Fruit fly (Drosophila melanogaster) whole organism, prepupa: ENCODE results near the gene CG11322.

Experiments used
- CG10669 ChIP-seq: fragments of 200-800 bp; sonication (Bioruptor generic); optimal IDR thresholded peaks from 3 replicates; lab custom pipeline; 2018; ENCODE audit warnings: missing biosample characterization, mild to moderate bottlenecking, missing genetic modification characterization, moderate library complexity
- CG11294 ChIP-seq: fragments of 200-800 bp; sonication (Bioruptor generic); IDR thresholded peaks from 2 replicates; pipeline ENCODE4 v1.3.6; 2022; ENCODE audit warnings: missing biosample characterization, missing genetic modification characterization
- CG11762 ChIP-seq: fragments of 200-800 bp; sonication (Bioruptor generic); optimal IDR thresholded peaks from 3 replicates; lab custom pipeline; 2016; ENCODE audit warnings: missing biosample characterization, missing genetic modification characterization; ENCODE audit not compliant: insufficient read depth
- CG11902 ChIP-seq: fragments of 200-800 bp; sonication (Bioruptor generic); optimal IDR thresholded peaks from 3 replicates; lab custom pipeline; 2016; ENCODE audit warnings: missing biosample characterization, missing genetic modification characterization
- CG15336 ChIP-seq: fragments of 200-800 bp; sonication (Bioruptor generic); IDR thresholded peaks from 2 replicates; pipeline ENCODE4 v1.3.6; 2022; ENCODE audit warnings: missing biosample characterization, missing genetic modification characterization
- CG1621 ChIP-seq: fragments of 200-800 bp; sonication (Bioruptor generic); optimal IDR thresholded peaks from 3 replicates; lab custom pipeline; 2018; ENCODE audit warnings: missing biosample characterization, mild to moderate bottlenecking, missing genetic modification characterization
- CG31627 ChIP-seq: fragments of 200-800 bp; sonication (Bioruptor generic); optimal IDR thresholded peaks from 3 replicates; lab custom pipeline; 2016; ENCODE audit warnings: missing biosample characterization, missing genetic modification characterization
- CG34406 ChIP-seq: fragments of 200-800 bp; sonication (Bioruptor generic); optimal IDR thresholded peaks from 3 replicates; lab custom pipeline; 2016; ENCODE audit warnings: missing biosample characterization, missing genetic modification characterization
- CG3919 ChIP-seq: fragments of 200-800 bp; sonication (Bioruptor generic); optimal IDR thresholded peaks from 3 replicates; lab custom pipeline; 2016; ENCODE audit warnings: missing biosample characterization, missing genetic modification characterization
- CG6792 ChIP-seq: fragments of 200-800 bp; sonication (Bioruptor generic); optimal IDR thresholded peaks from 3 replicates; lab custom pipeline; 2016; ENCODE audit warnings: missing biosample characterization, missing genetic modification characterization
- CG6854 ChIP-seq: fragments of 200-800 bp; sonication (Bioruptor generic); optimal IDR thresholded peaks from 2 replicates; lab custom pipeline; 2017; ENCODE audit warnings: missing biosample characterization, mild to moderate bottlenecking, missing genetic modification characterization
- CG8632 ChIP-seq: fragments of 200-800 bp; sonication (Bioruptor generic); optimal IDR thresholded peaks from 3 replicates; lab custom pipeline; 2016; ENCODE audit warnings: missing biosample characterization, missing genetic modification characterization
- CG9139 ChIP-seq: fragments of 200-800 bp; sonication (Bioruptor generic); optimal IDR thresholded peaks from 3 replicates; lab custom pipeline; 2017; ENCODE audit warnings: missing biosample characterization, mild to moderate bottlenecking, missing genetic modification characterization
- Eip75B ChIP-seq: fragments of 200-800 bp; sonication (Bioruptor generic); optimal IDR thresholded peaks from 3 replicates; lab custom pipeline; 2016; ENCODE audit warnings: missing biosample characterization, missing genetic modification characterization
- Eip78C ChIP-seq: fragments of 200-800 bp; sonication (Bioruptor generic); peaks from one replicate; lab custom pipeline; 2016; ENCODE audit warnings: missing biosample characterization, missing genetic modification characterization
- Eip93F ChIP-seq: fragments of 200-800 bp; sonication (Bioruptor generic); optimal IDR thresholded peaks from 2 replicates; lab custom pipeline; 2016; ENCODE audit warnings: missing biosample characterization, mild to moderate bottlenecking, missing genetic modification characterization
- Ets21C ChIP-seq: fragments of 200-800 bp; sonication (Bioruptor generic); optimal IDR thresholded peaks from 3 replicates; lab custom pipeline; 2016; ENCODE audit warnings: missing biosample characterization, missing genetic modification characterization
- Hr39 ChIP-seq: fragments of 200-800 bp; sonication (Bioruptor generic); optimal IDR thresholded peaks from 2 replicates; lab custom pipeline; 2016; ENCODE audit warnings: missing biosample characterization, missing genetic modification characterization
- Hr4 ChIP-seq: fragments of 200-800 bp; sonication (Bioruptor generic); optimal IDR thresholded peaks from 3 replicates; lab custom pipeline; 2016; ENCODE audit warnings: missing biosample characterization, missing genetic modification characterization
- Lpt ChIP-seq: fragments of 200-800 bp; sonication (Bioruptor generic); optimal IDR thresholded peaks from 3 replicates; lab custom pipeline; 2016; ENCODE audit warnings: missing biosample characterization, missing genetic modification characterization
- Met ChIP-seq: fragments of 200-800 bp; sonication (Bioruptor generic); optimal IDR thresholded peaks from 3 replicates; lab custom pipeline; 2016; ENCODE audit warnings: missing biosample characterization, missing genetic modification characterization
- Smox ChIP-seq: fragments of 200-800 bp; sonication (Bioruptor generic); optimal IDR thresholded peaks from 3 replicates; lab custom pipeline; 2016; ENCODE audit warnings: missing biosample characterization, missing genetic modification characterization
- Sox15 ChIP-seq: fragments of 200-800 bp; sonication (Bioruptor generic); optimal IDR thresholded peaks from 3 replicates; lab custom pipeline; 2016; ENCODE audit warnings: missing biosample characterization, missing genetic modification characterization
- achi ChIP-seq: fragments of 200-800 bp; sonication (Bioruptor generic); optimal IDR thresholded peaks from 3 replicates; lab custom pipeline; 2016; ENCODE audit warnings: missing biosample characterization, missing genetic modification characterization
- acj6 ChIP-seq: fragments of 200-800 bp; sonication (Bioruptor generic); optimal IDR thresholded peaks from 3 replicates; lab custom pipeline; 2016; ENCODE audit warnings: missing biosample characterization, missing genetic modification characterization
- cyc ChIP-seq: fragments of 200-800 bp; sonication (Bioruptor generic); optimal IDR thresholded peaks from 3 replicates; lab custom pipeline; 2016; ENCODE audit warnings: missing biosample characterization, missing genetic modification characterization
- eg ChIP-seq: fragments of 200-800 bp; sonication (Bioruptor generic); IDR thresholded peaks from 3 replicates; pipeline ENCODE4 v1.3.6; 2022; ENCODE audit warnings: missing biosample characterization, missing genetic modification characterization
- esn ChIP-seq: fragments of 200-800 bp; sonication (Bioruptor generic); optimal IDR thresholded peaks from 2 replicates; lab custom pipeline; 2016; ENCODE audit warnings: missing biosample characterization, mild to moderate bottlenecking, missing genetic modification characterization, moderate library complexity
- fd59A ChIP-seq: fragments of 200-800 bp; sonication (Bioruptor generic); optimal IDR thresholded peaks from 2 replicates; lab custom pipeline; 2017; ENCODE audit warnings: missing biosample characterization, mild to moderate bottlenecking, missing genetic modification characterization, missing genetic modification reagents
- fd85E ChIP-seq: fragments of 200-800 bp; sonication (Bioruptor generic); optimal IDR thresholded peaks from 3 replicates; lab custom pipeline; 2016; ENCODE audit warnings: missing biosample characterization, missing genetic modification characterization
- pdm3 ChIP-seq: fragments of 200-800 bp; sonication (Bioruptor generic); optimal IDR thresholded peaks from 3 replicates; lab custom pipeline; 2016; ENCODE audit warnings: missing biosample characterization, missing genetic modification characterization
- spab ChIP-seq: fragments of 200-800 bp; sonication (Bioruptor generic); optimal IDR thresholded peaks from 2 replicates; lab custom pipeline; 2017; ENCODE audit warnings: missing biosample characterization, mild to moderate bottlenecking, missing genetic modification characterization, missing genetic modification reagents
- svp ChIP-seq: fragments of 200-800 bp; sonication (Bioruptor generic); peaks from one replicate; lab custom pipeline; 2016; ENCODE audit warnings: missing biosample characterization, missing genetic modification characterization
- topi ChIP-seq: fragments of 200-800 bp; sonication (Bioruptor generic); optimal IDR thresholded peaks from 3 replicates; lab custom pipeline; 2016; ENCODE audit warnings: missing biosample characterization, missing genetic modification characterization
- vri ChIP-seq: fragments of 200-800 bp; sonication (Bioruptor generic); optimal IDR thresholded peaks from 3 replicates; lab custom pipeline; 2016; ENCODE audit warnings: missing biosample characterization, mild to moderate bottlenecking, missing genetic modification characterization

The CG11322 gene

dm6 chr2L:6783395-6783794 is 24.0 kb upstream of the CG11322 start:
- peak; percentile 51 for TF ChIP-seq Eip78C (GFP tag; lab: Kevin White, UChicago)
- TF ChIP-seq CG8632 (GFP tag; lab: Kevin White, UChicago), result no peak
- TF ChIP-seq Eip93F, result no peak

DNA sequence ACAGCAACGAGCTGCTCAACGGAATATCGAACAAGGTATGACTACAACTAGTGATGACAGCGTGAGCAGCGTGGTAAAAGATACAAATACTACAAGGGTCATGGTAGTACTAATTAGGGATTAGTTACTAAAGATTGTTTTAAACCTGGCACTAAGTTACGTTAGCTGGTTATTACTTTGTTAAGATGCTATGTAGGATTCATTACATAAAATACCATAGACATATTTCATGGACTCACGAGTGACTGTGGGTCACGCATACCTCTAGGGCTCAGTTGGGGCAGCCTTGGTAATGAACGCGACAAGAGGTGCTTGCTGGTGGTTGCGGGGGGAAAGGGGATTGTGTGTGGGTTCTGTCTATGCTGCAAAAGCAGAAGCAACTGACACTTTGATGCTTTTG is 15.4 kb upstream of the CG11322 start:
- TF ChIP-seq svp (GFP tag; lab: Kevin White, UChicago) (peak; percentile 55), fd59A (no peak), CG3919 (no peak), CG11294 (GFP tag; lab: Robert Waterston, UW) (no peak), CG10669 (GFP tag; lab: Kevin White, UChicago) (peak; percentile 3), spab (GFP tag; lab: Kevin White, UChicago) (no peak), CG9139 (GFP tag; lab: Kevin White, UChicago) (no peak), Smox (GFP tag; lab: Kevin White, UChicago) (no peak)

- TF ChIP-seq CG11762 (GFP tag; lab: Kevin White, UChicago) (no peak), Lpt (GFP tag; lab: Kevin White, UChicago) (no peak), CG6792 (GFP tag; lab: Kevin White, UChicago) (no peak), vri (no peak), CG6854 (GFP tag; lab: Kevin White, UChicago) (no peak), CG31627 (no peak), Eip75B (GFP tag; lab: Kevin White, UChicago) (no peak), CG3919 (no peak), Sox15 (GFP tag; lab: Kevin White, UChicago) (no peak), topi (GFP tag; lab: Kevin White, UChicago) (no peak), CG15336 (GFP tag; lab: Robert Waterston, UW) (no peak), Eip93F (no peak), CG9139 (GFP tag; lab: Kevin White, UChicago) (no peak), Hr4 (GFP tag; lab: Kevin White, UChicago) (no peak), fd59A (no peak), Ets21C (GFP tag; lab: Kevin White, UChicago) (no peak), spab (GFP tag; lab: Kevin White, UChicago) (no peak)
Measured at dm6 chr2L:6773645-6774044, 14.2 kb upstream of the CG11322 start, which contains the start of gene CG17378. TSS of gene CG17378 (plus strand) at chr2L:6774041.

DNA sequence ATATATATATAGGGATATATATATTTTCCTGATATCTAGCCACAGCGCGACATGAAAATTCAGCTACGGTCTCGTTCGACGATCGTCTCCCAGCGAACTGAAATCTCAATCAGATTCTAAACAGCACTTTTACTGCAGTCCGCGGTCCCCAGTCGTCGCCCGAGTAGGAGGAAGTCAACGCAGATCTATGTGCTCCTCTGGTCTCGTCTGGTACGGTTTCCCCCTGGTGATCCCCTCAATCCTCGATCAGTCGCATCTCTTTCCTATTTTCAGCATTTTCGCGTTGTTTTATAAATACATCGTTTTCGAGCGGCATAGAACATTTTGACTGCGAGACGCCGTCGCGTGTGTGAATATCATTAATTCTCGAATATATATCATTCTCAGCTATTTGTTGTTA is 13.2 kb upstream of the CG11322 start, which contains the start of gene LUBEL:
TSS of gene LUBEL (minus strand) at position 101 of the 400 bp plus-strand sequence.
- TF ChIP-seq fd85E (GFP tag; lab: Kevin White, UChicago), result no peak
- TF ChIP-seq vri, result no peak
- no peak for TF ChIP-seq acj6 (GFP tag; lab: Kevin White, UChicago)
- TF ChIP-seq CG11902 (GFP tag; lab: Kevin White, UChicago), result no peak
- TF ChIP-seq achi (GFP tag; lab: Kevin White, UChicago), result no peak
- no peak for TF ChIP-seq Ets21C (GFP tag; lab: Kevin White, UChicago)
- no peak for TF ChIP-seq Met (GFP tag; lab: Kevin White, UChicago)
- TF ChIP-seq CG34406 (GFP tag; lab: Kevin White, UChicago), result no peak
- no peak for TF ChIP-seq CG1621 (tag; lab: Kevin White, UChicago)
- no peak for TF ChIP-seq cyc
- no peak for TF ChIP-seq Eip93F
- TF ChIP-seq svp (GFP tag; lab: Kevin White, UChicago), result no peak
- no peak for TF ChIP-seq pdm3 (GFP tag; lab: Kevin White, UChicago)
- no peak for TF ChIP-seq Hr39 (GFP tag; lab: Kevin White, UChicago)
- no peak for TF ChIP-seq esn (GFP tag; lab: Kevin White, UChicago)
- no peak for TF ChIP-seq Lpt (GFP tag; lab: Kevin White, UChicago)
- TF ChIP-seq eg (GFP tag; lab: Robert Waterston, UW), result no peak
- no peak for TF ChIP-seq Eip75B (GFP tag; lab: Kevin White, UChicago)
- no peak for TF ChIP-seq CG8632 (GFP tag; lab: Kevin White, UChicago)
- TF ChIP-seq Sox15 (GFP tag; lab: Kevin White, UChicago), result no peak
